Worm (Caenorhabditis elegans): ENCODE results near the gene fbxa-12.
A peak's percentile ranks its signal among the peaks of the same experiment; 100 is the strongest.

Gene fbxa-12

ce11 chrIII:2212343-2212742 lies 7.2 kb upstream of the fbxa-12 start (continued):
- no peak for TF ChIP-seq mxl-2 (GFP tag; conservative IDR thresholded peaks at IDR 0.05)
- TF ChIP-seq dmd-9 (GFP tag; IDR thresholded peaks at IDR 0.05): no peak
- TF ChIP-seq tag-97 (GFP tag; IDR thresholded peaks at IDR 0.05): no peak
- TF ChIP-seq fkh-10 (GFP tag; optimal IDR thresholded peaks at IDR 0.05): no peak
- TF ChIP-seq mdl-1 (tag; optimal IDR thresholded peaks at IDR 0.05): no peak
- TF ChIP-seq hlh-11 (tag; optimal IDR thresholded peaks at IDR 0.05): peak; percentile 26
- TF ChIP-seq tra-1 (GFP tag; IDR thresholded peaks at IDR 0.05): no peak
- no peak for TF ChIP-seq set-16 (GFP tag; IDR thresholded peaks at IDR 0.05)
- TF ChIP-seq duxl-1 (tag; optimal IDR thresholded peaks at IDR 0.05; ENCODE audit: poor library complexity): no peak
- TF ChIP-seq lin-15B (tag; optimal IDR thresholded peaks at IDR 0.05): no peak
- no peak for TF ChIP-seq zfp-3 (GFP tag; conservative IDR thresholded peaks at IDR 0.05)
- no peak for TF ChIP-seq ZK546.5 (tag; optimal IDR thresholded peaks at IDR 0.05)
- TF ChIP-seq lim-7 (GFP tag; IDR thresholded peaks at IDR 0.05): no peak
- peak; percentile 38 for TF ChIP-seq dve-1 (tag; optimal IDR thresholded peaks at IDR 0.05; ENCODE audit: insufficient read depth)
- TF ChIP-seq mep-1 (tag; optimal IDR thresholded peaks at IDR 0.05): no peak
- peak in 1 of 2 experiments; percentile 13 for TF ChIP-seq unc-62 (GFP tag; optimal IDR thresholded peaks at IDR 0.05 in 1 of 2)
- TF ChIP-seq unc-62 (tag; optimal IDR thresholded peaks at IDR 0.05): no peak
- TF ChIP-seq lin-39 (tag; optimal IDR thresholded peaks at IDR 0.05): no peak
- TF ChIP-seq nhr-41 (GFP tag; IDR thresholded peaks at IDR 0.05): no peak
- no peak for TF ChIP-seq R02D3.7 (tag; optimal IDR thresholded peaks at IDR 0.05)
- TF ChIP-seq spr-3 (GFP tag; optimal IDR thresholded peaks at IDR 0.05): no peak
- no peak for TF ChIP-seq ZK337.2 (GFP tag; IDR thresholded peaks at IDR 0.05)
- TF ChIP-seq dmd-6 (GFP tag; IDR thresholded peaks at IDR 0.05): peak; percentile 53
- TF ChIP-seq Y5F2A.4 (GFP tag; optimal IDR thresholded peaks at IDR 0.05): no peak
- TF ChIP-seq sdz-12 (GFP tag; optimal IDR thresholded peaks at IDR 0.05): no peak
- TF ChIP-seq T20F7.1 (GFP tag; optimal IDR thresholded peaks at IDR 0.05): no peak
- TF ChIP-seq nhr-11 (tag; optimal IDR thresholded peaks at IDR 0.05): no peak
- TF ChIP-seq fos-1 (tag; optimal IDR thresholded peaks at IDR 0.05): no peak

DNA sequence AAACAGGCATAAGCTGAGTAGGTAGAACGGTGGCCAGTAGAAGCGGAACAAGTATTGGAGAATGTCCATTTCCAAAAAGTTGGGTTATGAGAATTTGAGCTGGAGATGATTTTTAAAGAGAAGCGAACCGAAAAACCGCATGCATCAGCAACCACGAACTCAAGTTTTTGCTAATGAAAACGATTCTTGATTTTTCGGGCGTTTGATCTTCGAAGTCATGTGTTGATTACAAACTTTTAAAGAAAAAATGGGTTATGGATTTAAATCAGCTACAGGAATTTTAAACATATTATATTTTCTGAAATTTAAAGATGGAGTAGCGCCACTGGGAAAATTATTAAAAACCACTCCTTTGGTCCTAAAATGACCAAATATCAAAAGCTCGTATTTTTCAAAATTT lies 4.4 kb downstream of the fbxa-12 start, which contains the start of gene srd-65:
srd-65 (minus strand) TSS at position 101 of the 400 bp plus-strand sequence.
- TF ChIP-seq zfp-2 (tag; optimal IDR thresholded peaks at IDR 0.05): no peak
- no peak for TF ChIP-seq gei-8 (GFP tag; optimal IDR thresholded peaks at IDR 0.05)
- TF ChIP-seq ceh-20 (GFP tag; IDR thresholded peaks at IDR 0.05): no peak
- TF ChIP-seq nhr-76 (tag; optimal IDR thresholded peaks at IDR 0.05): no peak
- no peak for TF ChIP-seq ces-1 (GFP tag; optimal IDR thresholded peaks at IDR 0.05)
- TF ChIP-seq pqm-1 (tag; optimal IDR thresholded peaks at IDR 0.05): no peak
- no peak for TF ChIP-seq ceh-44 (GFP tag; IDR thresholded peaks at IDR 0.05)
- no peak for TF ChIP-seq Y5F2A.4 (GFP tag; optimal IDR thresholded peaks at IDR 0.05)
- TF ChIP-seq lin-38 (GFP tag; IDR thresholded peaks at IDR 0.05): no peak

DNA sequence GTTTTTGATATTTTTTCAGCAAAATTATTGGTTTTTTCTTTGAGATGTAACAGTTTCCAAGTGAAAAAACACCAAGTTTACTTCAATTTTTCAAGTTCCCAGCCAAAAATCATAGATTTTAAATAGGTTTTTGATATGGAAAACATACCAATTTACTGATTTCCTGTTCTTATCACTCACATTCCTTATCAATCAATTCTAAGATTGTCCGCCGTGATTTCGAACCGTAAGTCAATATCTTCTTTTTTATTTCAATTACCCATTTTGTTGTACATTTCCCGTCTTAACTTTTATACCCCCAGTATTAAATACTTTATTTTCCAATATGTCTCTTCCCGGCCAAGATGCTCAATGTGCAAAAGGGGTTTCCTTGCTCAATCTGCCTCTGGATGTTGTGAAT lies 5.0 kb downstream of the fbxa-12 start, which contains the start of gene fbxa-38:
fbxa-38 (plus strand) TSS at position 195 of the 400 bp plus-strand sequence.
- TF ChIP-seq ces-1 (GFP tag; optimal IDR thresholded peaks at IDR 0.05): no peak
- no peak for TF ChIP-seq dmd-8 (GFP tag; IDR thresholded peaks at IDR 0.05)
- no peak for TF ChIP-seq F49E8.2 (tag; optimal IDR thresholded peaks at IDR 0.05; ENCODE audit: borderline replicate concordance)
- TF ChIP-seq dpl-1 (GFP tag; optimal IDR thresholded peaks at IDR 0.05): no peak
- no peak for TF ChIP-seq snpc-1.2 (GFP tag; IDR thresholded peaks at IDR 0.05)
- no peak for TF ChIP-seq zip-2 (tag; optimal IDR thresholded peaks at IDR 0.05)
- no peak for TF ChIP-seq Y48G9A.11 (GFP tag; IDR thresholded peaks at IDR 0.05)
- TF ChIP-seq vab-7 (GFP tag; IDR thresholded peaks at IDR 0.05): no peak
- no peak for TF ChIP-seq duxl-1 (tag; optimal IDR thresholded peaks at IDR 0.05; ENCODE audit: poor library complexity)
- no peak for TF ChIP-seq zfp-2 (tag; optimal IDR thresholded peaks at IDR 0.05)
- TF ChIP-seq nhr-111 (GFP tag; optimal IDR thresholded peaks at IDR 0.05): no peak
- TF ChIP-seq tra-1 (GFP tag; IDR thresholded peaks at IDR 0.05): no peak
- TF ChIP-seq egl-43 (GFP tag; IDR thresholded peaks at IDR 0.05): no peak
- TF ChIP-seq ceh-20 (GFP tag; IDR thresholded peaks at IDR 0.05): no peak
- no peak for TF ChIP-seq ceh-82 (tag; optimal IDR thresholded peaks at IDR 0.05)
- no peak for TF ChIP-seq unc-62 (GFP tag; optimal IDR thresholded peaks at IDR 0.05 in 1 of 2)
- no peak for TF ChIP-seq unc-62 (tag; optimal IDR thresholded peaks at IDR 0.05)
- no peak for TF ChIP-seq daf-8 (GFP tag; IDR thresholded peaks at IDR 0.05)
- TF ChIP-seq madf-5 (GFP tag; IDR thresholded peaks at IDR 0.05): no peak

Data from whole organism, L4 larva.